Worm (Caenorhabditis elegans): Measurements from ENCODE around the gene C01G6.3.

C01G6.3 gene

DNA sequence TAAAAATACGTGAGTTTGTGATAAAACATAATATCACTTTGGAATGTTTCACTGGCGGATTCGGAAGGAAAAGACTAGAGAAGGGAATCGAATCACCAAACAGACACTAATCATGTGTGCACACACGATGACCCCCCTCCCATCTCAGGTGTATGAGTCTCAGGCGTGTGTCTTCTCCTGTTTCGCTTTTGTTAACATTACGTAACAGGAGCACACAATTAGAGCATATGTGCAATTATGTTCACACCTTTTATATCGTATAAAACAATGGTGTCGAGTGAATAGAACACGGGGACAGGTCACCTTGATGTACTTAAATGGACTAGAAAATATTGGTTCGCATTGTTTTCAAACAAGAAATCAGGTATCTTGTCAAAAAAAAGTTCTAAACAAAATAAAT, 47.1 kb downstream of the C01G6.3 start:
- no peak for TF ChIP-seq med-1 (GFP tag; optimal IDR thresholded peaks at IDR 0.05; ENCODE audit: insufficient read depth)
- TF ChIP-seq ztf-23 (GFP tag; IDR thresholded peaks at IDR 0.05) = no peak
- no peak for TF ChIP-seq flt-1 (GFP tag; IDR thresholded peaks at IDR 0.05)
- TF ChIP-seq tab-1 (GFP tag; IDR thresholded peaks at IDR 0.05) = no peak
- TF ChIP-seq cog-1 (tag; optimal IDR thresholded peaks at IDR 0.05) = no peak
- TF ChIP-seq ref-1 (GFP tag; conservative IDR thresholded peaks at IDR 0.05) = no peak
- TF ChIP-seq ztf-29 (GFP tag; IDR thresholded peaks at IDR 0.05) = no peak
- no peak for TF ChIP-seq klf-2 (GFP tag; conservative IDR thresholded peaks at IDR 0.05)
- no peak for TF ChIP-seq T22C8.4 (GFP tag; IDR thresholded peaks at IDR 0.05)

- TF ChIP-seq med-1 (GFP tag; optimal IDR thresholded peaks at IDR 0.05; ENCODE audit: insufficient read depth) = no peak
- TF ChIP-seq klf-2 (GFP tag; conservative IDR thresholded peaks at IDR 0.05) = no peak
- no peak for TF ChIP-seq cog-1 (tag; optimal IDR thresholded peaks at IDR 0.05)
- no peak for TF ChIP-seq tab-1 (GFP tag; IDR thresholded peaks at IDR 0.05)
- no peak for TF ChIP-seq ztf-23 (GFP tag; IDR thresholded peaks at IDR 0.05)
- TF ChIP-seq ztf-29 (GFP tag; IDR thresholded peaks at IDR 0.05) = no peak
- no peak for TF ChIP-seq ref-1 (GFP tag; conservative IDR thresholded peaks at IDR 0.05)
Observed at ce11 chrII:9319058-9319915, 49.6 kb downstream of the C01G6.3 start, which contains the start of the genes csa-1 and wdfy-2. Gene csa-1, minus strand, starts transcription at chrII:9319726. Gene wdfy-2, plus strand, starts transcription at chrII:9319865.
